Fruit fly (Drosophila melanogaster) whole organism, embryonic: ENCODE data around the gene alpha-Est8.
A peak's percentile ranks its signal among the peaks of the same experiment; 100 is the strongest.

Experiments
- Awh ChIP-seq: fragments of 200-800 bp; sonication (Bioruptor generic); IDR thresholded peaks from 2 replicates; pipeline ENCODE4, ENCODE4 v1.3.6; 2022; ENCODE audit warnings: missing biosample characterization, missing genetic modification characterization
- B-H1 ChIP-seq: fragments of 200-800 bp; sonication (Bioruptor generic); IDR thresholded peaks from 3 replicates; pipeline ENCODE4 v1.3.6; 2022; ENCODE audit warnings: missing biosample characterization, missing genetic modification characterization
- CG10209 ChIP-seq: fragments of 200-800 bp; sonication (Bioruptor generic); optimal IDR thresholded peaks from 3 replicates; lab custom pipeline; 2017; ENCODE audit warnings: missing biosample characterization, mild to moderate bottlenecking, missing genetic modification characterization, missing genetic modification reagents
- CG1024 ChIP-seq: fragments of 200-800 bp; sonication (Bioruptor generic); IDR thresholded peaks from 2 replicates; pipeline ENCODE4 v1.3.6; 2022; ENCODE audit warnings: missing biosample characterization, missing genetic modification characterization
- CG10366 ChIP-seq: fragments of 200-800 bp; sonication (Bioruptor generic); IDR thresholded peaks from 2 replicates; pipeline ENCODE4 v1.3.6; 2022; ENCODE audit warnings: missing biosample characterization, missing genetic modification characterization
- CG11085 ChIP-seq: fragments of 200-800 bp; sonication (Bioruptor generic); IDR thresholded peaks from 2 replicates; pipeline ENCODE4 v1.3.6; 2022; ENCODE audit warnings: missing biosample characterization, missing genetic modification characterization
- CG11696 ChIP-seq: fragments of 200-800 bp; sonication (Bioruptor generic); IDR thresholded peaks from 2 replicates; pipeline ENCODE4 v1.3.6; 2022; ENCODE audit warnings: missing biosample characterization, missing genetic modification characterization
- CG12659 ChIP-seq: fragments of 200-800 bp; sonication (Bioruptor generic); optimal IDR thresholded peaks from 3 replicates; lab custom pipeline; 2017; ENCODE audit warnings: mild to moderate bottlenecking, missing biosample characterization, missing genetic modification reagents, missing genetic modification characterization
- CG12744 ChIP-seq: fragments of 200-800 bp; sonication (Bioruptor generic); optimal IDR thresholded peaks from 2 replicates; lab custom pipeline; 2016; ENCODE audit warnings: missing biosample characterization, missing genetic modification characterization
- CG12942 ChIP-seq: fragments of 200-800 bp; sonication (Bioruptor generic); optimal IDR thresholded peaks from 3 replicates; lab custom pipeline; 2016; ENCODE audit warnings: missing biosample characterization, missing genetic modification characterization
- CG13296 ChIP-seq: fragments of 200-800 bp; sonication (Bioruptor generic); optimal IDR thresholded peaks from 3 replicates; lab custom pipeline; 2018; ENCODE audit warnings: missing biosample characterization, mild to moderate bottlenecking, missing genetic modification characterization
- CG15073 ChIP-seq: fragments of 200-800 bp; sonication (Bioruptor generic); optimal IDR thresholded peaks from 2 replicates; lab custom pipeline; 2016; ENCODE audit warnings: missing biosample characterization, missing genetic modification characterization
- CG15601 ChIP-seq: fragments of 200-800 bp; sonication (Bioruptor generic); optimal IDR thresholded peaks from 3 replicates; lab custom pipeline; 2019; ENCODE audit warnings: missing biosample characterization, mild to moderate bottlenecking, missing genetic modification characterization, moderate library complexity
- CG32532 ChIP-seq: fragments of 200-800 bp; sonication (Bioruptor generic); IDR thresholded peaks from 2 replicates; pipeline ENCODE4 v1.3.6; 2022; ENCODE audit warnings: missing biosample characterization, missing genetic modification characterization
- CG34224 ChIP-seq: fragments of 200-800 bp; sonication (Bioruptor generic); IDR thresholded peaks from 3 replicates; pipeline ENCODE4 v1.3.6; 2022; ENCODE audit warnings: missing biosample characterization, missing genetic modification characterization; ENCODE audit not compliant: partially characterized antibody
- CG42726 ChIP-seq: fragments of 200-800 bp; sonication (Bioruptor generic); IDR thresholded peaks from 2 replicates; pipeline ENCODE4 v1.3.6; 2022; ENCODE audit warnings: missing biosample characterization, missing genetic modification characterization; ENCODE audit not compliant: partially characterized antibody
- CG8089 ChIP-seq: fragments of 200-800 bp; sonication (Bioruptor generic); optimal IDR thresholded peaks from 3 replicates; lab custom pipeline; 2016; ENCODE audit warnings: missing biosample characterization, missing genetic modification characterization
- CG8478 ChIP-seq: fragments of >200 bp; optimal IDR thresholded peaks from 2 replicates; lab custom pipeline; 2018
- CHES-1-like ChIP-seq: fragments of 200-800 bp; sonication (Bioruptor generic); optimal IDR thresholded peaks from 2 replicates; lab custom pipeline; 2016; ENCODE audit warnings: missing biosample characterization, missing genetic modification characterization
- Doc2 ChIP-seq: fragments of 200-800 bp; sonication (Bioruptor generic); IDR thresholded peaks from 2 replicates; pipeline ENCODE4 v1.3.6; 2022; ENCODE audit warnings: missing biosample characterization, missing genetic modification characterization
- Dp ChIP-seq: fragments of 200-800 bp; sonication (Bioruptor generic); optimal IDR thresholded peaks from 2 replicates; lab custom pipeline; 2018; ENCODE audit warnings: missing biosample characterization, mild to moderate bottlenecking, missing genetic modification characterization, moderate library complexity
- ERR ChIP-seq: fragments of 200-800 bp; sonication (Bioruptor generic); optimal IDR thresholded peaks from 2 replicates; lab custom pipeline; 2016; ENCODE audit warnings: missing biosample characterization, missing genetic modification characterization
- Fer2 ChIP-seq: fragments of 200-800 bp; sonication (Bioruptor generic); optimal IDR thresholded peaks from 2 replicates; lab custom pipeline; 2018; ENCODE audit warnings: missing biosample characterization, mild to moderate bottlenecking, missing genetic modification characterization, moderate library complexity
- HHEX ChIP-seq: fragments of 200-800 bp; sonication (Bioruptor generic); optimal IDR thresholded peaks from 3 replicates; lab custom pipeline; 2017; ENCODE audit warnings: missing biosample characterization, mild to moderate bottlenecking, missing genetic modification characterization, missing genetic modification reagents
- Hmr ChIP-seq: fragments of 200-800 bp; sonication (Bioruptor generic); optimal IDR thresholded peaks from 3 replicates; lab custom pipeline; 2017; ENCODE audit warnings: mild to moderate bottlenecking, missing biosample characterization, missing genetic modification reagents, missing genetic modification characterization
- Hr39 ChIP-seq: fragments of >200 bp; optimal IDR thresholded peaks from 2 replicates; lab custom pipeline; 2017
- Kr ChIP-seq: fragments of 200-800 bp; sonication (Bioruptor generic); optimal IDR thresholded peaks from 2 replicates; lab custom pipeline; 2017; ENCODE audit warnings: missing biosample characterization, mild to moderate bottlenecking, missing genetic modification characterization
- Lpt ChIP-seq: fragments of >200 bp; optimal IDR thresholded peaks from 2 replicates; lab custom pipeline; 2018; ENCODE audit warnings: missing biosample characterization, missing genetic modification characterization
- Mes4 ChIP-seq: fragments of 200-800 bp; sonication (Bioruptor generic); optimal IDR thresholded peaks from 2 replicates; lab custom pipeline; 2016; ENCODE audit warnings: missing biosample characterization, missing genetic modification characterization
- Oaz ChIP-seq: fragments of 200-800 bp; sonication (Bioruptor generic); IDR thresholded peaks from 2 replicates; pipeline ENCODE4 v1.3.6; 2022; ENCODE audit warnings: missing biosample characterization, missing genetic modification characterization
- Oli ChIP-seq: fragments of 200-800 bp; sonication (Bioruptor generic); optimal IDR thresholded peaks from 2 replicates; lab custom pipeline; 2018; ENCODE audit warnings: missing biosample characterization, mild to moderate bottlenecking, missing genetic modification characterization, moderate library complexity
- Spps ChIP-seq: fragments of 200-800 bp; sonication (Bioruptor generic); optimal IDR thresholded peaks from 2 replicates; lab custom pipeline; 2018; ENCODE audit warnings: missing biosample characterization, mild to moderate bottlenecking, missing genetic modification characterization
- aop ChIP-seq: fragments of 200-800 bp; sonication (Bioruptor generic); IDR thresholded peaks from 2 replicates; pipeline ENCODE4 v1.3.6; 2022; ENCODE audit warnings: missing biosample characterization, missing genetic modification characterization
- ato ChIP-seq: fragments of 200-800 bp; sonication (Bioruptor generic); IDR thresholded peaks from 2 replicates; pipeline ENCODE4 v1.3.6; 2022; ENCODE audit warnings: missing biosample characterization, missing genetic modification characterization; ENCODE audit not compliant: partially characterized antibody
- danr ChIP-seq: fragments of 200-800 bp; sonication (Bioruptor generic); IDR thresholded peaks from 2 replicates; pipeline ENCODE4 v1.3.6; 2022; ENCODE audit warnings: missing biosample characterization, missing genetic modification characterization
- emc ChIP-seq: fragments of 200-800 bp; sonication (Bioruptor generic); optimal IDR thresholded peaks from 2 replicates; lab custom pipeline; 2016; ENCODE audit warnings: missing biosample characterization, missing genetic modification characterization
- ftz-f1 ChIP-seq: fragments of 200-800 bp; sonication (Bioruptor generic); optimal IDR thresholded peaks from 2 replicates; lab custom pipeline; 2016; ENCODE audit warnings: missing biosample characterization, missing genetic modification characterization
- gsb ChIP-seq: fragments of 200-800 bp; sonication (Bioruptor generic); IDR thresholded peaks from 2 replicates; pipeline ENCODE4 v1.3.6; 2022; ENCODE audit warnings: missing biosample characterization, missing genetic modification characterization
- her ChIP-seq: fragments of 200-800 bp; sonication (Bioruptor generic); optimal IDR thresholded peaks from 2 replicates; lab custom pipeline; 2016; ENCODE audit warnings: missing biosample characterization, missing genetic modification characterization
- hth ChIP-seq: fragments of >200 bp; optimal IDR thresholded peaks from 2 replicates; lab custom pipeline; 2017; ENCODE audit warnings: inconsistent platforms
- ind ChIP-seq: fragments of 200-800 bp; sonication (Bioruptor generic); optimal IDR thresholded peaks from 3 replicates; lab custom pipeline; 2016; ENCODE audit warnings: missing biosample characterization, missing genetic modification characterization
- kah ChIP-seq: fragments of 200-800 bp; sonication (Bioruptor generic); optimal IDR thresholded peaks from 2 replicates; lab custom pipeline; 2018; ENCODE audit warnings: missing biosample characterization, mild to moderate bottlenecking, missing genetic modification characterization
- kni ChIP-seq: fragments of 200-800 bp; sonication (Bioruptor generic); optimal IDR thresholded peaks from 3 replicates; lab custom pipeline; 2017; ENCODE audit warnings: mild to moderate bottlenecking, missing biosample characterization, missing genetic modification reagents, missing genetic modification characterization
- lov ChIP-seq, 2 experiments: fragments of 200-800 bp in 1 of 2; fragments of >200 bp in 1 of 2; sonication (Bioruptor generic) in 1 of 2; IDR thresholded peaks in 1 of 2; optimal IDR thresholded peaks in 1 of 2; 2 replicates in 1 of 2; 3 replicates in 1 of 2; pipeline versions ENCODE4 v1.3.6 to Lab custom; 2017 to 2022; ENCODE audit warnings: missing biosample characterization in 1 of 2, missing genetic modification characterization in 1 of 2
- nau ChIP-seq: fragments of 200-800 bp; sonication (Bioruptor generic); optimal IDR thresholded peaks from 3 replicates; lab custom pipeline; 2017; ENCODE audit warnings: missing biosample characterization, mild to moderate bottlenecking, missing genetic modification characterization, missing genetic modification reagents
- nerfin-2 ChIP-seq: fragments of 200-800 bp; sonication (Bioruptor generic); IDR thresholded peaks from 2 replicates; pipeline ENCODE4 v1.3.6; 2022; ENCODE audit warnings: missing biosample characterization, missing genetic modification characterization; ENCODE audit not compliant: partially characterized antibody
- onecut ChIP-seq: fragments of 200-800 bp; sonication (Bioruptor generic); IDR thresholded peaks from 2 replicates; pipeline ENCODE4 v1.3.6; 2022; ENCODE audit warnings: missing biosample characterization, missing genetic modification characterization
- schlank ChIP-seq: fragments of 200-800 bp; sonication (Bioruptor generic); optimal IDR thresholded peaks from 2 replicates; lab custom pipeline; 2018; ENCODE audit warnings: missing biosample characterization, mild to moderate bottlenecking, missing genetic modification characterization
- sqz ChIP-seq: fragments of 200-800 bp; sonication (Bioruptor generic); optimal IDR thresholded peaks from 3 replicates; lab custom pipeline; 2018; ENCODE audit warnings: missing biosample characterization, mild to moderate bottlenecking, missing genetic modification characterization
- wek ChIP-seq: fragments of 200-800 bp; sonication (Bioruptor generic); optimal IDR thresholded peaks from 3 replicates; lab custom pipeline; 2018; ENCODE audit warnings: missing biosample characterization, mild to moderate bottlenecking, missing genetic modification characterization, moderate library complexity

The alpha-Est8 gene

dm6 chr3R:7506314-7506988 is 9.0 kb downstream of the alpha-Est8 start (continued):
- TF ChIP-seq CG8089 (GFP tag; lab: Kevin White, UChicago) (peak; percentile 55), ind (GFP tag; lab: Kevin White, UChicago) (peak; percentile 84), gsb (GFP tag; lab: Robert Waterston, UW) (peak; percentile 71), CG32532 (GFP tag; lab: Robert Waterston, UW) (peak; percentile 94), CG13296 (peak; percentile 81), Spps (tag; lab: Kevin White, UChicago) (no peak), CG12942 (GFP tag; lab: Kevin White, UChicago) (peak; percentile 71), CG1024 (no peak), CG10366 (peak; percentile 74), her (GFP tag; lab: Kevin White, UChicago) (peak; percentile 85), CG11085 (GFP tag; lab: Robert Waterston, UW) (peak; percentile 76; the same call in 1 of the 2 replicates), CG42726 (GFP tag; lab: Robert Waterston, UW) (no peak), Doc2 (0 out of 2 replicates have a peak, but pooled peaks have one; percentile 36), ERR (GFP tag; lab: Kevin White, UChicago) (peak; percentile 94), aop (GFP tag; lab: Robert Waterston, UW) (no peak), HHEX (GFP tag; lab: Kevin White, UChicago) (peak; percentile 89), nerfin-2 (GFP tag; lab: Robert Waterston, UW) (no peak), CG12744 (GFP tag; lab: Kevin White, UChicago) (peak; percentile 86), CG34224 (GFP tag; lab: Robert Waterston, UW) (no peak), CG10209 (GFP tag; lab: Kevin White, UChicago) (peak; percentile 81), wek (GFP tag; lab: Kevin White, UChicago) (no peak), Oaz (GFP tag; lab: Robert Waterston, UW) (peak; percentile 69), CG15601 (tag; lab: Kevin White, UChicago) (no peak), ftz-f1 (GFP tag; lab: Kevin White, UChicago) (peak; percentile 88), kni (GFP tag; lab: Kevin White, UChicago) (no peak), sqz (GFP tag; lab: Kevin White, UChicago) (no peak), hth (lab: Kevin White, UChicago) (no peak), B-H1 (GFP tag; lab: Robert Waterston, UW) (peak; percentile 50; the same call in 2 of the 3 replicates), CG11696 (GFP tag; lab: Robert Waterston, UW) (peak; percentile 57; the same call in 1 of the 2 replicates), Awh (GFP tag; lab: Robert Waterston, UW) (no peak), CG12659 (GFP tag; lab: Kevin White, UChicago) (peak; percentile 86), nau (peak; percentile 69), Lpt (GFP tag; lab: Kevin White, UChicago) (no peak), kah (GFP tag; lab: Kevin White, UChicago) (no peak), Fer2 (peak; percentile 45), danr (0 out of 2 replicates have a peak, but pooled peaks have one; percentile 45), emc (peak; percentile 85), Hmr (peak; percentile 95), Oli (tag; lab: Kevin White, UChicago) (peak; percentile 76), Mes4 (peak; percentile 32), onecut (no peak), Kr (GFP tag; lab: Kevin White, UChicago) (no peak), lov (optimal IDR thresholded peaks at IDR 0.05; lab: Kevin White, UChicago) (no peak), lov (GFP tag; IDR thresholded peaks at IDR 0.05; lab: Robert Waterston, UW) (no peak), Hr39 (lab: Kevin White, UChicago) (no peak), schlank (tag; lab: Kevin White, UChicago) (peak; percentile 82), ato (no peak), CG15073 (GFP tag; lab: Kevin White, UChicago) (no peak), Dp (GFP tag; lab: Kevin White, UChicago) (no peak), CHES-1-like (GFP tag; lab: Kevin White, UChicago) (peak; percentile 90), CG8478 (lab: Kevin White, UChicago) (no peak)
